Worm (Caenorhabditis elegans) whole organism, L1 larva: Measurements from ENCODE around the gene ptd-2.
A peak's percentile ranks its signal among the peaks of the same experiment; 100 is the strongest.

Source experiments
- C04F5.9 ChIP-seq: sonication (generic microtip); optimal IDR thresholded peaks from 2 replicates; lab custom pipeline; 2016; ENCODE audit warnings: missing genetic modification characterization, missing compliant biosample characterization
- C16A3.4 ChIP-seq: fragments of 150-350 bp; optimal IDR thresholded peaks from 2 replicates; lab custom pipeline; 2014; ENCODE audit warnings: missing biosample characterization, missing genetic modification characterization
- C34B4.2 ChIP-seq: sonication (generic microtip); optimal IDR thresholded peaks from 2 replicates; lab custom pipeline; 2017; ENCODE audit warnings: mild to moderate bottlenecking, missing genetic modification characterization, missing compliant biosample characterization
- ama-1 ChIP-seq: fragments of 150-350 bp; optimal IDR thresholded peaks from 2 replicates; lab custom pipeline; 2014
- blmp-1 ChIP-seq: fragments of 150-350 bp; optimal IDR thresholded peaks from 2 replicates; lab custom pipeline; 2014; ENCODE audit warnings: missing biosample characterization, missing genetic modification characterization
- dpl-1 ChIP-seq, 3 experiments: fragments of 150-350 bp in 2 of 3; sonication (generic microtip) in 1 of 3; optimal IDR thresholded peaks; 2 replicates each; lab custom pipeline; 2014 to 2017; ENCODE audit warnings: missing biosample characterization in 3 of 3, missing genetic modification characterization in 3 of 3, missing genetic modification reagents in 3 of 3
- dsc-1 ChIP-seq: sonication (generic microtip); optimal IDR thresholded peaks from 2 replicates; lab custom pipeline; 2016; ENCODE audit warnings: mild to moderate bottlenecking, missing genetic modification characterization, missing compliant biosample characterization
- efl-1 ChIP-seq, 4 experiments: fragments of 150-350 bp; optimal IDR thresholded peaks in 3 of 4; peaks in 1 of 4; 1 replicate in 1 of 4; 2 replicates in 3 of 4; lab custom pipeline; 2014; ENCODE audit warnings: missing biosample characterization in 2 of 4, missing genetic modification characterization in 2 of 4, missing genetic modification reagents in 2 of 4
- egl-13 ChIP-seq: sonication (generic microtip); optimal IDR thresholded peaks from 2 replicates; lab custom pipeline; 2016; ENCODE audit warnings: missing genotype, missing genetic modification reagents, missing genetic modification characterization, missing compliant biosample characterization
- ets-5 ChIP-seq: fragments of 200-800 bp; sonication (Bioruptor generic); IDR thresholded peaks from 2 replicates; pipeline ENCODE4 v1.3.6; 2022; ENCODE audit warnings: missing genetic modification characterization, missing compliant biosample characterization
- fkh-10 ChIP-seq: sonication (generic microtip); optimal IDR thresholded peaks from 2 replicates; lab custom pipeline; 2017; ENCODE audit warnings: missing biosample characterization, missing genetic modification reagents, missing genetic modification characterization
- hpl-2 ChIP-seq: fragments of 150-350 bp; optimal IDR thresholded peaks from 2 replicates; lab custom pipeline; 2014; ENCODE audit warnings: missing biosample characterization, missing genetic modification reagents, missing genetic modification characterization
- irx-1 ChIP-seq: sonication (generic microtip); optimal IDR thresholded peaks from 2 replicates; lab custom pipeline; 2016; ENCODE audit warnings: missing genetic modification characterization, missing compliant biosample characterization
- isw-1 ChIP-seq: fragments of 200-800 bp; sonication (Bioruptor generic); IDR thresholded peaks from 2 replicates; pipeline ENCODE4 v1.3.6; 2022; ENCODE audit warnings: missing genetic modification characterization, missing compliant biosample characterization
- lin-14 ChIP-seq: fragments of 200-800 bp; sonication (Bioruptor generic); optimal IDR thresholded peaks from 2 replicates; lab custom pipeline; 2018; ENCODE audit warnings: mild to moderate bottlenecking, missing genetic modification characterization, moderate library complexity, missing compliant biosample characterization
- lsy-2 ChIP-seq, 2 experiments: fragments of 150-350 bp; optimal IDR thresholded peaks; 2 replicates each; lab custom pipeline; 2014; ENCODE audit warnings: missing biosample characterization in 2 of 2, missing genetic modification characterization in 2 of 2
- nhr-19 ChIP-seq: fragments of 200-800 bp; sonication (Bioruptor generic); conservative IDR thresholded peaks from 2 replicates; pipeline ENCODE4 v1.3.6; 2022; ENCODE audit warnings: missing genetic modification characterization, missing compliant biosample characterization
- nhr-20 ChIP-seq: sonication (generic microtip); optimal IDR thresholded peaks from 2 replicates; lab custom pipeline; 2016; ENCODE audit warnings: mild to moderate bottlenecking, missing genetic modification characterization, missing compliant biosample characterization
- nhr-237 ChIP-seq: fragments of 150-350 bp; optimal IDR thresholded peaks from 2 replicates; lab custom pipeline; 2014; ENCODE audit warnings: missing biosample characterization, missing genetic modification characterization
- nhr-47 ChIP-seq: sonication (generic microtip); optimal IDR thresholded peaks from 2 replicates; lab custom pipeline; 2016; ENCODE audit warnings: mild to moderate bottlenecking, missing genetic modification characterization, moderate library complexity, missing compliant biosample characterization
- nhr-71 ChIP-seq: sonication (generic microtip); optimal IDR thresholded peaks from 2 replicates; lab custom pipeline; 2016; ENCODE audit warnings: mild to moderate bottlenecking, missing genetic modification characterization, moderate library complexity, missing compliant biosample characterization
- nhr-77 ChIP-seq: fragments of 150-350 bp; optimal IDR thresholded peaks from 2 replicates; lab custom pipeline; 2014; ENCODE audit warnings: missing biosample characterization, missing genetic modification characterization
- nhr-84 ChIP-seq: sonication (generic microtip); optimal IDR thresholded peaks from 2 replicates; lab custom pipeline; 2017; ENCODE audit warnings: missing biosample characterization, missing genetic modification characterization
- nhr-85 ChIP-seq: sonication (generic microtip); peaks from one replicate; lab custom pipeline; 2016; ENCODE audit warnings: missing genetic modification characterization, inconsistent platforms, missing compliant biosample characterization
- nhr-90 ChIP-seq: sonication (generic microtip); optimal IDR thresholded peaks from 2 replicates; lab custom pipeline; 2016; ENCODE audit warnings: mild to moderate bottlenecking, missing genetic modification characterization, missing compliant biosample characterization; ENCODE audit not compliant: poor library complexity
- pag-3 ChIP-seq: sonication (generic microtip); optimal IDR thresholded peaks from 2 replicates; lab custom pipeline; 2017; ENCODE audit warnings: missing genetic modification characterization, mild to moderate bottlenecking, missing compliant biosample characterization, antibody characterized with exemption, borderline replicate concordance; ENCODE audit not compliant: insufficient read depth
- pax-3 ChIP-seq: fragments of 200-800 bp; sonication (Bioruptor generic); optimal IDR thresholded peaks from 2 replicates; lab custom pipeline; 2018; ENCODE audit warnings: mild to moderate bottlenecking, missing genetic modification characterization, moderate library complexity, missing compliant biosample characterization
- skn-1 ChIP-seq: fragments of 150-350 bp; optimal IDR thresholded peaks from 2 replicates; lab custom pipeline; 2014; ENCODE audit warnings: missing biosample characterization, missing genetic modification characterization
- sox-4 ChIP-seq: sonication (generic microtip); optimal IDR thresholded peaks from 2 replicates; lab custom pipeline; 2016; ENCODE audit warnings: missing genetic modification characterization, missing compliant biosample characterization
- sptf-1 ChIP-seq: fragments of 150-350 bp; optimal IDR thresholded peaks from 2 replicates; lab custom pipeline; 2014; ENCODE audit warnings: missing biosample characterization, missing genetic modification characterization
- sup-37 ChIP-seq: fragments of 200-800 bp; sonication (Bioruptor generic); optimal IDR thresholded peaks from 2 replicates; lab custom pipeline; 2018; ENCODE audit warnings: mild to moderate bottlenecking, missing genetic modification characterization, missing compliant biosample characterization
- tlp-1 ChIP-seq: fragments of 150-350 bp; optimal IDR thresholded peaks from 2 replicates; lab custom pipeline; 2014; ENCODE audit warnings: missing biosample characterization, missing genetic modification characterization
- unc-130 ChIP-seq: fragments of 150-350 bp; optimal IDR thresholded peaks from 2 replicates; lab custom pipeline; 2017; ENCODE audit warnings: missing biosample characterization, missing genetic modification characterization, inconsistent platforms
- unc-30 ChIP-seq: sonication (generic microtip); optimal IDR thresholded peaks from 2 replicates; lab custom pipeline; 2017; ENCODE audit warnings: missing biosample characterization, missing genetic modification characterization
- unc-98 ChIP-seq: fragments of 200-800 bp; sonication (Bioruptor generic); IDR thresholded peaks from 2 replicates; pipeline ENCODE4 v1.3.6; 2022; ENCODE audit warnings: missing genetic modification characterization, missing compliant biosample characterization
- vab-15 ChIP-seq: sonication (generic microtip); optimal IDR thresholded peaks from 2 replicates; lab custom pipeline; 2017; ENCODE audit warnings: missing genotype, mild to moderate bottlenecking, missing genetic modification characterization, missing compliant biosample characterization
- xbp-1 ChIP-seq: sonication (generic microtip); optimal IDR thresholded peaks from 2 replicates; lab custom pipeline; 2016; ENCODE audit warnings: missing genetic modification characterization, missing compliant biosample characterization

The ptd-2 gene

DNA sequence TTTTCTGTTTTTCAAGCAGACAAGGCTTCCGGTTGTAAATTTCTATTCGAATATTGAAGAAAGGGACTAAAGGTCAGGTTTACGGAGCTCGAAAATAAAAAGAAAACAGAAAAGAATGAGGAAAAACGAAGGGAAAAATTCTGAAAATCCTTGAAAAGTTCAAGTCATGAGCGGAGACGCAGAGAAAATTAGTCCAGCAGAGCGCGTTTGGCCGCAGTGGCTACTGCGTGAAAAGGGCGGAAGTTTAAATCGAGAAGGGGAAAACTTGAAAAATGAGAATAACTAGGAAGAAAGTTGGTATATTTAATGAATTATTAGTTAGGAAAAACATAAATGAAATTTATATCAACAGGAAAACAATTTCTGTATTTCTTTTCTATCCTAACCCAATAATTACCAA, 29.6 kb upstream of the ptd-2 start (continued):
- peak; percentile 49 for TF ChIP-seq nhr-20
- TF ChIP-seq nhr-71 (tag; lab: Kevin White, UChicago): peak; percentile 64
- peak; percentile 44 for TF ChIP-seq nhr-85 (tag; lab: Kevin White, UChicago)
- no peak for TF ChIP-seq nhr-237 (tag; lab: Kevin White, UChicago)
- peak; percentile 68 for TF ChIP-seq C16A3.4 (tag; lab: Kevin White, UChicago)
- TF ChIP-seq nhr-77 (tag; lab: Kevin White, UChicago): peak; percentile 19
- no peak for TF ChIP-seq irx-1 (tag; lab: Kevin White, UChicago)
- TF ChIP-seq nhr-47: peak; percentile 50
- TF ChIP-seq tlp-1 (tag; lab: Kevin White, UChicago): no peak
- TF ChIP-seq egl-13 (tag; lab: Kevin White, UChicago): no peak
- TF ChIP-seq sup-37 (GFP tag; lab: Kevin White, UChicago): no peak
- TF ChIP-seq isw-1 (GFP tag; lab: Robert Waterston, UW): peak; percentile 46; the same call in 1 of the 2 replicates
- TF ChIP-seq nhr-19 (GFP tag; lab: Robert Waterston, UW): peak; percentile 37; the same call in 1 of the 2 replicates
- no peak for TF ChIP-seq sox-4 (tag; lab: Kevin White, UChicago)
- peak; percentile 36 to 74 for TF ChIP-seq lsy-2 (tag; optimal IDR thresholded peaks at IDR 0.05; lab: Kevin White, UChicago)
- no peak for TF ChIP-seq dsc-1 (tag; lab: Kevin White, UChicago)
- peak; percentile 54 for TF ChIP-seq skn-1 (tag; lab: Kevin White, UChicago)
- TF ChIP-seq pag-3 (tag; lab: Kevin White, UChicago): no peak
- TF ChIP-seq ets-5 (GFP tag; lab: Robert Waterston, UW): no peak

ce11 chrV:9221566-9221965, 28.5 kb upstream of the ptd-2 start, which contains the start of gene grd-6:
grd-6 (plus strand) TSS chrV:9221866.
- TF ChIP-seq blmp-1 (tag; lab: Kevin White, UChicago) (peak; percentile 54), nhr-90 (tag; lab: Kevin White, UChicago) (no peak), unc-98 (no peak)

DNA sequence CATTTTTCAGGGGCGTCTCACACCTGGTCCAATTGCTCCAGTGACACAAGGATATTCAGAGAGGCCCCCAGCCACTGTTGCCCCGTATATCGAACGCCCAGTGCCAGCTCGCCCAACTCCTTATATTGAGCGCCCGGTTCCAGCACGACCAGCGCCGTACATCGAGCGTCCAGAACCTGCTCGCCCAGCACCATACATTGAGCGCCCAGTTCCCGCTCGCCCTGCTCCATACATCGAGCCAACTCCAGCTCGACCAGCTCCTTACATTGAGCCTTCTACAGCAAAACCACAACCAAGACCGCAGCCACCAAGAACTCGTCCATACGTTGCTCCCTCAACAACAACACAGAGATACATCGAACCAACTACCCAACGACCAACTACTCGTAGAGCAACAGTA, 27.2 kb upstream of the ptd-2 start:
- TF ChIP-seq vab-15 (tag; lab: Kevin White, UChicago) (no peak), unc-30 (tag; lab: Kevin White, UChicago) (no peak), dpl-1 (GFP tag; optimal IDR thresholded peaks at IDR 0.05; lab: Kevin White, UChicago) (no peak), xbp-1 (tag; lab: Kevin White, UChicago) (no peak), efl-1 (optimal IDR thresholded peaks at IDR 0.05; lab: Kevin White, UChicago) (no peak), efl-1 (GFP tag; optimal IDR thresholded peaks at IDR 0.05 in 1 of 2; lab: Kevin White, UChicago) (peak in 1 of 2 experiments; percentile 28), tlp-1 (tag; lab: Kevin White, UChicago) (no peak), ama-1 (lab: Kevin White, UChicago) (no peak)

- TF ChIP-seq ets-5 (GFP tag; lab: Robert Waterston, UW) (no peak), hpl-2 (GFP tag; lab: Kevin White, UChicago) (no peak), lin-14 (GFP tag; lab: Kevin White, UChicago) (no peak), pax-3 (tag; lab: Kevin White, UChicago) (no peak), C04F5.9 (tag; lab: Kevin White, UChicago) (no peak), sptf-1 (tag; lab: Kevin White, UChicago) (no peak), fkh-10 (GFP tag; lab: Kevin White, UChicago) (no peak), dpl-1 (GFP tag; optimal IDR thresholded peaks at IDR 0.05; lab: Kevin White, UChicago) (no peak), unc-130 (tag; lab: Kevin White, UChicago) (no peak), C34B4.2 (tag; lab: Kevin White, UChicago) (no peak), nhr-84 (no peak)
These were observed 25.7 kb upstream of the ptd-2 start for ce11 chrV:9224377-9224776.
